Fruit fly (Drosophila melanogaster): ENCODE measurements around the gene CG13040.
A peak's percentile ranks its signal among the peaks of the same experiment; 100 is the strongest.

Gene CG13040

DNA sequence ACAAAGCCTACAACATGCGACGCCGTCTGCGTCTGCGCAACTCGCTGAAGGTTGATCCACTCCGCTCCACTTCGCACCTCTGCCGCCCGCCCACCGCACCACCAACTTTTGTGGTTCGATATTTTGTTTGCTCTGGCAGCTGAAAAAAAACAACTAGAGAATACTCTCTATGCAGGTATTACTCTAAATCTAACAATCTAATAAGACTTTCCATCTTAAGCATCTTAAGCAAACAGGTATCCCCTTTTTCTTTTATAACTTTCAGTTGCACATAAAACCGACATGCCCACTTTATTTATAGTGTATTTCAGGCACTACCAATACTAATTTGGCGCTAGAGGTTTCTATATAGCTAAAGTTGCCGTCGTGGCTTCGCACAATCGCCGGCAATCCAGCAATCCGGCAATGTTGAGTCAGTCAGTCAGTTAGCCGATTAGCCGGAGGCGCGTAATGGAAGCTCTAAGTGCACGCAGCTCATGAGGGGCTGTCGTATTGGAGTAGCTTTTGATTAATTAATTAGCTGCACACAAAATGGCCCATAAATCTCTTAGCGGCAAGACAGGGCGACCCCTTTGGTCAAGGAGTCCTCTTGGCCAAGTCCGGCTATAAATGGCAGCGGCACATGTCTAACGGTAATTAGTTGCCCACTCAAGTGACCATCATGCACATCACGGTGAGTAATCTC, 1.8 kb upstream of the CG13040 start, which contains the start of gene CG13058 (continued):
- peak; percentile 53 for TF ChIP-seq CG13894 (tag; optimal IDR thresholded peaks at IDR 0.05)
- no peak for TF ChIP-seq ssp (GFP tag; IDR thresholded peaks at IDR 0.05)
- TF ChIP-seq CG7786 (GFP tag; optimal IDR thresholded peaks at IDR 0.05), result peak; percentile 61
- TF ChIP-seq exex (tag; optimal IDR thresholded peaks at IDR 0.05), result no peak
- TF ChIP-seq cg (GFP tag; optimal IDR thresholded peaks at IDR 0.05), result no peak
- no peak for TF ChIP-seq CG12104 (GFP tag; optimal IDR thresholded peaks at IDR 0.05)
- TF ChIP-seq repo (GFP tag; optimal IDR thresholded peaks at IDR 0.05), result no peak
- no peak for TF ChIP-seq CG7372 (GFP tag; IDR thresholded peaks at IDR 0.05)
- TF ChIP-seq CG7357 (GFP tag; IDR thresholded peaks at IDR 0.05), result 0 out of 3 replicates have a peak, but pooled peaks have one; percentile 41
- 0 out of 3 replicates have a peak, but pooled peaks have one; percentile 36 for TF ChIP-seq ken (GFP tag; IDR thresholded peaks at IDR 0.05)
- TF ChIP-seq ac (GFP tag; optimal IDR thresholded peaks at IDR 0.05), result no peak
- no peak for TF ChIP-seq CG10462 (GFP tag; optimal IDR thresholded peaks at IDR 0.05)
- TF ChIP-seq Rfx (GFP tag; IDR thresholded peaks at IDR 0.05), result 0 out of 2 replicates have a peak, but pooled peaks have one; percentile 31
- peak; percentile 2 for TF ChIP-seq tio (GFP tag; optimal IDR thresholded peaks at IDR 0.05)
- no peak for TF ChIP-seq Nf-YC (tag; optimal IDR thresholded peaks at IDR 0.05)
- TF ChIP-seq danr (GFP tag; IDR thresholded peaks at IDR 0.05), result no peak
- TF ChIP-seq slp2 (GFP tag; optimal IDR thresholded peaks at IDR 0.05), result peak; percentile 37
- no peak for TF ChIP-seq Dfd (GFP tag; optimal IDR thresholded peaks at IDR 0.05)
- TF ChIP-seq sna (GFP tag; IDR thresholded peaks at IDR 0.05; ENCODE audit: partially characterized antibody), result no peak
- peak; percentile 23; the same call in 1 of the 2 replicates for TF ChIP-seq dimm (GFP tag; IDR thresholded peaks at IDR 0.05)
- TF ChIP-seq mirr (GFP tag; optimal IDR thresholded peaks at IDR 0.05), result no peak
- no peak for TF ChIP-seq eyg (GFP tag; optimal IDR thresholded peaks at IDR 0.05)
- TF ChIP-seq yki (optimal IDR thresholded peaks at IDR 0.05), result no peak
- TF ChIP-seq jumu (GFP tag; optimal IDR thresholded peaks at IDR 0.05), result no peak
- TF ChIP-seq phol (tag; optimal IDR thresholded peaks at IDR 0.05), result no peak
- TF ChIP-seq CG9609 (GFP tag; optimal IDR thresholded peaks at IDR 0.05), result peak; percentile 61
- no peak for TF ChIP-seq Dad (GFP tag; optimal IDR thresholded peaks at IDR 0.05)
- peak; percentile 70 for TF ChIP-seq CG12659 (GFP tag; optimal IDR thresholded peaks at IDR 0.05)
- TF ChIP-seq sr (GFP tag; IDR thresholded peaks at IDR 0.05), result no peak
- TF ChIP-seq CG18599 (GFP tag; optimal IDR thresholded peaks at IDR 0.05), result peak; percentile 78
- TF ChIP-seq sqz (GFP tag; optimal IDR thresholded peaks at IDR 0.05), result no peak
- peak; percentile 12 for TF ChIP-seq Usf (GFP tag; optimal IDR thresholded peaks at IDR 0.05)
- no peak for TF ChIP-seq Poxn (GFP tag; IDR thresholded peaks at IDR 0.05)
- TF ChIP-seq Ravus (GFP tag; IDR thresholded peaks at IDR 0.05), result no peak; the same call in 1 of the 2 replicates
- no peak for TF ChIP-seq CG1233 (GFP tag; optimal IDR thresholded peaks at IDR 0.05)
- TF ChIP-seq CG4404 (GFP tag; IDR thresholded peaks at IDR 0.05), result no peak
- TF ChIP-seq CG5245 (GFP tag; optimal IDR thresholded peaks at IDR 0.05), result peak; percentile 21
- peak; percentile 59 for TF ChIP-seq Fer3 (tag; optimal IDR thresholded peaks at IDR 0.05)
- no peak for TF ChIP-seq croc (GFP tag; conservative IDR thresholded peaks at IDR 0.05)
- TF ChIP-seq CG11398 (GFP tag; optimal IDR thresholded peaks at IDR 0.05), result peak; percentile 30
- no peak for TF ChIP-seq Jarid2 (GFP tag; optimal IDR thresholded peaks at IDR 0.05)
- no peak for TF ChIP-seq CG10654 (GFP tag; optimal IDR thresholded peaks at IDR 0.05)
- peak; percentile 48 for TF ChIP-seq MBD-R2 (GFP tag; IDR thresholded peaks at IDR 0.05)
- no peak; the same call in 1 of the 2 replicates for TF ChIP-seq Xrp1 (GFP tag; IDR thresholded peaks at IDR 0.05)
- TF ChIP-seq CG8281 (tag; optimal IDR thresholded peaks at IDR 0.05), result peak; percentile 79
- TF ChIP-seq CG15514 (GFP tag; optimal IDR thresholded peaks at IDR 0.05), result peak; percentile 51
- no peak for TF ChIP-seq CG15073 (GFP tag; optimal IDR thresholded peaks at IDR 0.05)
- TF ChIP-seq lilli (GFP tag; optimal IDR thresholded peaks at IDR 0.05), result peak; percentile 68
- TF ChIP-seq ind (GFP tag; optimal IDR thresholded peaks at IDR 0.05), result peak; percentile 50
- TF ChIP-seq lbe (GFP tag; optimal IDR thresholded peaks at IDR 0.05), result no peak
- TF ChIP-seq pros (GFP tag; optimal IDR thresholded peaks at IDR 0.05), result no peak
